Fruit fly (Drosophila melanogaster) whole organism, prepupa: ENCODE data around the gene Rim2.

Experiments
- Blimp-1 ChIP-seq: fragments of 200-800 bp; sonication (Bioruptor generic); optimal IDR thresholded peaks from 3 replicates; lab custom pipeline; 2017; ENCODE audit warnings: missing biosample characterization, missing genetic modification characterization, mild to moderate bottlenecking, moderate library complexity, missing genetic modification reagents
- CG10631 ChIP-seq: fragments of 200-800 bp; sonication (Bioruptor generic); optimal IDR thresholded peaks from 2 replicates; lab custom pipeline; 2016; ENCODE audit warnings: missing biosample characterization, missing genetic modification characterization
- CG11902 ChIP-seq: fragments of 200-800 bp; sonication (Bioruptor generic); optimal IDR thresholded peaks from 3 replicates; lab custom pipeline; 2016; ENCODE audit warnings: missing biosample characterization, missing genetic modification characterization
- CG16779 ChIP-seq: fragments of 200-800 bp; sonication (Bioruptor generic); optimal IDR thresholded peaks from 3 replicates; lab custom pipeline; 2017; ENCODE audit warnings: missing biosample characterization, mild to moderate bottlenecking, missing genetic modification characterization
- CG6163 ChIP-seq: fragments of 200-800 bp; sonication (Bioruptor generic); IDR thresholded peaks from 3 replicates; pipeline ENCODE4 v1.3.6; 2022; ENCODE audit warnings: missing biosample characterization, missing genetic modification characterization
- CG6808 ChIP-seq: fragments of 200-800 bp; sonication (Bioruptor generic); optimal IDR thresholded peaks from 3 replicates; lab custom pipeline; 2017; ENCODE audit warnings: missing biosample characterization, missing genetic modification characterization, mild to moderate bottlenecking, moderate library complexity, missing genetic modification reagents
- CG6854 ChIP-seq: fragments of 200-800 bp; sonication (Bioruptor generic); optimal IDR thresholded peaks from 2 replicates; lab custom pipeline; 2017; ENCODE audit warnings: missing biosample characterization, mild to moderate bottlenecking, missing genetic modification characterization
- Eip93F ChIP-seq: fragments of 200-800 bp; sonication (Bioruptor generic); optimal IDR thresholded peaks from 2 replicates; lab custom pipeline; 2016; ENCODE audit warnings: missing biosample characterization, mild to moderate bottlenecking, missing genetic modification characterization
- Gug ChIP-seq: fragments of 200-800 bp; sonication (Bioruptor generic); IDR thresholded peaks from 2 replicates; pipeline ENCODE4 v1.3.6; 2022; ENCODE audit warnings: missing biosample characterization, missing genetic modification characterization
- Hr39 ChIP-seq: fragments of 200-800 bp; sonication (Bioruptor generic); optimal IDR thresholded peaks from 2 replicates; lab custom pipeline; 2016; ENCODE audit warnings: missing biosample characterization, missing genetic modification characterization
- Lpt ChIP-seq: fragments of 200-800 bp; sonication (Bioruptor generic); optimal IDR thresholded peaks from 3 replicates; lab custom pipeline; 2016; ENCODE audit warnings: missing biosample characterization, missing genetic modification characterization
- net ChIP-seq: fragments of 200-800 bp; sonication (Bioruptor generic); optimal IDR thresholded peaks from 3 replicates; lab custom pipeline; 2016; ENCODE audit warnings: missing biosample characterization, missing genetic modification characterization
- pdm3 ChIP-seq: fragments of 200-800 bp; sonication (Bioruptor generic); optimal IDR thresholded peaks from 3 replicates; lab custom pipeline; 2016; ENCODE audit warnings: missing biosample characterization, missing genetic modification characterization

DNA sequence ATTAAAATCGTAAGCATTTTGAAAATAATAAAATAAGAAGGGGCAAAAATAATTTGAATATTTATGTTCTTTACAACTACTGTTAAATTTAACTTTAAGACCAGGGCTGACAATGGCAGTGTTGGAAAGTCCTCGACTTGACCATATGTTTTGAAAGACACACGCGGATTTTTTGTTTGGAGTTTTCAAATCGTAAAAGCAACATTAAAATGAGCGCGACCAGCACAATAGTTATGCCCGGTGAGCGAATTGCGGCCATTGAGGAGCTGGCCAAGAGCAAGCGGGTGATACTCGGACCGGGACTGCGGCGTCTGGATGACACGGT, 4.4 kb upstream of the Rim2 start, which contains the start of gene Rrp40:
- TF ChIP-seq CG6808 (GFP tag; lab: Kevin White, UChicago) = no peak
- no peak for TF ChIP-seq CG10631
- no peak for TF ChIP-seq Hr39
- TF ChIP-seq net = no peak
- TF ChIP-seq Eip93F (GFP tag; lab: Kevin White, UChicago) = no peak
- no peak for TF ChIP-seq Lpt (GFP tag; lab: Kevin White, UChicago)
- no peak for TF ChIP-seq CG6854
- TF ChIP-seq Blimp-1 = no peak
- no peak for TF ChIP-seq CG16779 (tag; lab: Kevin White, UChicago)
- TF ChIP-seq CG6163 (GFP tag; lab: Robert Waterston, UW) = no peak
- no peak for TF ChIP-seq Gug
- no peak for TF ChIP-seq CG11902
- no peak for TF ChIP-seq pdm3 (GFP tag; lab: Kevin White, UChicago)
